Worm (Caenorhabditis elegans) whole organism, early embryonic: ENCODE results near the gene vps-50.

Experiments
- B0310.2 ChIP-seq: sonication (generic microtip); optimal IDR thresholded peaks from 2 replicates; lab custom pipeline; 2016; ENCODE audit warnings: mild to moderate bottlenecking, missing genetic modification characterization, missing compliant biosample characterization
- F13C5.2 ChIP-seq: sonication (generic microtip); optimal IDR thresholded peaks from 2 replicates; lab custom pipeline; 2017; ENCODE audit warnings: mild to moderate bottlenecking, missing genetic modification characterization, inconsistent platforms, missing compliant biosample characterization
- aly-1 ChIP-seq: sonication (generic microtip); optimal IDR thresholded peaks from 2 replicates; lab custom pipeline; 2016; ENCODE audit warnings: missing genetic modification characterization, missing compliant biosample characterization
- ama-1 ChIP-seq: fragments of 150-350 bp; optimal IDR thresholded peaks from 2 replicates; lab custom pipeline; 2014
- ceh-13 ChIP-seq: fragments of 200-800 bp; sonication (Bioruptor generic); optimal IDR thresholded peaks from 2 replicates; lab custom pipeline; 2018; ENCODE audit warnings: mild to moderate bottlenecking, missing genetic modification characterization, missing compliant biosample characterization
- ceh-36 ChIP-seq: sonication (generic microtip); optimal IDR thresholded peaks from 2 replicates; lab custom pipeline; 2016; ENCODE audit warnings: missing genetic modification characterization, inconsistent platforms, missing compliant biosample characterization
- ets-7 ChIP-seq: sonication (generic microtip); optimal IDR thresholded peaks from 2 replicates; lab custom pipeline; 2016; ENCODE audit warnings: missing genotype, missing genetic modification characterization, missing compliant biosample characterization
- flt-1 ChIP-seq: fragments of 200-800 bp; sonication (Bioruptor generic); IDR thresholded peaks from 2 replicates; pipeline ENCODE4 v1.3.6; 2022; ENCODE audit warnings: missing genetic modification characterization, missing compliant biosample characterization
- hmbx-1 ChIP-seq: sonication (generic microtip); optimal IDR thresholded peaks from 2 replicates; lab custom pipeline; 2016; ENCODE audit warnings: mild to moderate bottlenecking, missing genetic modification characterization, missing compliant biosample characterization
- hmg-4 ChIP-seq: fragments of 200-800 bp; sonication (Bioruptor generic); optimal IDR thresholded peaks from 2 replicates; lab custom pipeline; 2018; ENCODE audit warnings: mild to moderate bottlenecking, missing genetic modification characterization, missing compliant biosample characterization
- hnd-1 ChIP-seq: sonication (generic microtip); optimal IDR thresholded peaks from 2 replicates; lab custom pipeline; 2016; ENCODE audit warnings: missing genetic modification characterization, missing compliant biosample characterization
- pes-1 ChIP-seq: fragments of 200-800 bp; sonication (Bioruptor generic); IDR thresholded peaks from 2 replicates; pipeline ENCODE4 v1.3.6; 2022; ENCODE audit warnings: missing genetic modification reagents, missing genetic modification characterization, missing compliant biosample characterization
- scrt-1 ChIP-seq: fragments of 200-800 bp; sonication (Bioruptor generic); IDR thresholded peaks from 2 replicates; pipeline ENCODE4 v1.3.6; 2022; ENCODE audit warnings: missing genetic modification characterization, missing compliant biosample characterization
- sea-1 ChIP-seq: fragments of 200-800 bp; sonication (Bioruptor generic); conservative IDR thresholded peaks from 2 replicates; pipeline ENCODE4 v1.3.6; 2022; ENCODE audit warnings: missing genetic modification characterization, missing compliant biosample characterization
- tbx-11 ChIP-seq: fragments of 200-800 bp; sonication (Bioruptor generic); IDR thresholded peaks from 2 replicates; pipeline ENCODE4 v1.3.6; 2022; ENCODE audit warnings: missing genetic modification characterization, missing compliant biosample characterization
- tbx-37 ChIP-seq: fragments of 200-800 bp; sonication (Bioruptor generic); conservative IDR thresholded peaks from 2 replicates; pipeline ENCODE4 v1.3.6; 2022; ENCODE audit warnings: missing genetic modification reagents, missing genetic modification characterization, missing compliant biosample characterization
- tra-4 ChIP-seq: sonication (generic microtip); optimal IDR thresholded peaks from 2 replicates; lab custom pipeline; 2017; ENCODE audit warnings: missing genetic modification characterization, missing compliant biosample characterization

The vps-50 gene

ce11 chrIII:10868653-10869392 is at the start of gene vps-50, which contains the start of gene cey-4:
vps-50 (plus strand) TSS chrIII:10869193.
cey-4 (minus strand) TSS chrIII:10868703.
- TF ChIP-seq B0310.2 (tag; lab: Kevin White, UChicago) (no peak), sea-1 (GFP tag; lab: Robert Waterston, UW) (no peak), scrt-1 (no peak), pes-1 (no peak), flt-1 (GFP tag; lab: Robert Waterston, UW) (no peak), tbx-37 (GFP tag; lab: Robert Waterston, UW) (no peak), F13C5.2 (tag; lab: Kevin White, UChicago) (peak; percentile 61)

ce11 chrIII:10819257-10819656 is 49.7 kb upstream of the vps-50 start:
- TF ChIP-seq ceh-13 (GFP tag; lab: Kevin White, UChicago) (no peak), ceh-36 (no peak), pes-1 (no peak), tra-4 (tag; lab: Kevin White, UChicago) (no peak), F13C5.2 (tag; lab: Kevin White, UChicago) (no peak)

ce11 chrIII:10819778-10820177 is 49.2 kb upstream of the vps-50 start:
- TF ChIP-seq hnd-1 (tag; lab: Kevin White, UChicago) = no peak

ce11 chrIII:10820592-10821242 is 48.3 kb upstream of the vps-50 start:
- TF ChIP-seq hmbx-1 (tag; lab: Kevin White, UChicago) = no peak
- TF ChIP-seq tbx-11 = no peak
- no peak for TF ChIP-seq tra-4 (tag; lab: Kevin White, UChicago)
- TF ChIP-seq aly-1 = no peak
- TF ChIP-seq sea-1 (GFP tag; lab: Robert Waterston, UW) = no peak
- no peak for TF ChIP-seq scrt-1
- no peak for TF ChIP-seq B0310.2 (tag; lab: Kevin White, UChicago)
- no peak for TF ChIP-seq pes-1
- TF ChIP-seq hmg-4 (GFP tag; lab: Kevin White, UChicago) = no peak
- no peak for TF ChIP-seq ceh-36
- no peak for TF ChIP-seq flt-1 (GFP tag; lab: Robert Waterston, UW)
- no peak for TF ChIP-seq ama-1 (lab: Kevin White, UChicago)
- no peak for TF ChIP-seq F13C5.2 (tag; lab: Kevin White, UChicago)

ce11 chrIII:10822494-10823113 is 46.4 kb upstream of the vps-50 start:
- TF ChIP-seq tra-4 (tag; lab: Kevin White, UChicago) (no peak), hmg-4 (GFP tag; lab: Kevin White, UChicago) (no peak), hmbx-1 (tag; lab: Kevin White, UChicago) (no peak), flt-1 (GFP tag; lab: Robert Waterston, UW) (no peak), ets-7 (tag; lab: Kevin White, UChicago) (no peak), scrt-1 (no peak), ceh-13 (GFP tag; lab: Kevin White, UChicago) (no peak), tbx-11 (no peak), pes-1 (no peak), F13C5.2 (tag; lab: Kevin White, UChicago) (no peak), ama-1 (lab: Kevin White, UChicago) (no peak)

ce11 chrIII:10824206-10824605 is 44.8 kb upstream of the vps-50 start:
- no peak for TF ChIP-seq sea-1 (GFP tag; lab: Robert Waterston, UW)
- TF ChIP-seq ceh-36 = no peak
- TF ChIP-seq hmg-4 (GFP tag; lab: Kevin White, UChicago) = no peak
- TF ChIP-seq hmbx-1 (tag; lab: Kevin White, UChicago) = no peak
- TF ChIP-seq F13C5.2 (tag; lab: Kevin White, UChicago) = no peak
- no peak for TF ChIP-seq tra-4 (tag; lab: Kevin White, UChicago)
- TF ChIP-seq flt-1 (GFP tag; lab: Robert Waterston, UW) = no peak
- no peak for TF ChIP-seq hnd-1 (tag; lab: Kevin White, UChicago)
- no peak for TF ChIP-seq tbx-37 (GFP tag; lab: Robert Waterston, UW)
- TF ChIP-seq ets-7 (tag; lab: Kevin White, UChicago) = no peak
- TF ChIP-seq aly-1 = no peak
- no peak for TF ChIP-seq ama-1 (lab: Kevin White, UChicago)
- no peak for TF ChIP-seq tbx-11
- TF ChIP-seq pes-1 = no peak
- TF ChIP-seq scrt-1 = no peak
- no peak for TF ChIP-seq B0310.2 (tag; lab: Kevin White, UChicago)
- TF ChIP-seq ceh-13 (GFP tag; lab: Kevin White, UChicago) = no peak

- TF ChIP-seq hmg-4 (GFP tag; lab: Kevin White, UChicago) = no peak
- no peak for TF ChIP-seq flt-1 (GFP tag; lab: Robert Waterston, UW)
- no peak for TF ChIP-seq scrt-1
- TF ChIP-seq ceh-13 (GFP tag; lab: Kevin White, UChicago) = no peak
- no peak for TF ChIP-seq hnd-1 (tag; lab: Kevin White, UChicago)
- no peak for TF ChIP-seq hmbx-1 (tag; lab: Kevin White, UChicago)
- no peak for TF ChIP-seq pes-1
- TF ChIP-seq tbx-37 (GFP tag; lab: Robert Waterston, UW) = no peak
- TF ChIP-seq aly-1 = no peak
- no peak for TF ChIP-seq ama-1 (lab: Kevin White, UChicago)
- no peak for TF ChIP-seq ets-7 (tag; lab: Kevin White, UChicago)
- TF ChIP-seq B0310.2 (tag; lab: Kevin White, UChicago) = no peak
- TF ChIP-seq ceh-36 = no peak
- no peak for TF ChIP-seq tra-4 (tag; lab: Kevin White, UChicago)
- TF ChIP-seq sea-1 (GFP tag; lab: Robert Waterston, UW) = no peak
- no peak for TF ChIP-seq tbx-11
- TF ChIP-seq F13C5.2 (tag; lab: Kevin White, UChicago) = no peak
These were observed 43.9 kb upstream of the vps-50 start for ce11 chrIII:10825088-10825487.
